Worm (Caenorhabditis elegans) whole organism, L2 larva: ENCODE results near the gene tba-4.
"Not testable (repeated sequence)": the region's sequence is repeated elsewhere in the genome, so short reads cannot be mapped to it uniquely, and the experiment has no call there.

Experiments used
- F13H6.1 ChIP-seq: sonication (generic microtip); optimal IDR thresholded peaks from 2 replicates; lab custom pipeline; 2016; ENCODE audit warnings: missing genetic modification characterization, missing compliant biosample characterization
- Y55F3AM.14 ChIP-seq: fragments of 200-800 bp; sonication (Bioruptor generic); optimal IDR thresholded peaks from 2 replicates; lab custom pipeline; 2018; ENCODE audit warnings: mild to moderate bottlenecking, missing genetic modification characterization, missing compliant biosample characterization
- ZK546.5 ChIP-seq: sonication (generic microtip); optimal IDR thresholded peaks from 2 replicates; lab custom pipeline; 2017; ENCODE audit warnings: missing biosample characterization, missing genetic modification characterization
- aly-2 ChIP-seq: fragments of 150-350 bp; optimal IDR thresholded peaks from 2 replicates; lab custom pipeline; 2014; ENCODE audit warnings: missing biosample characterization, missing genetic modification characterization
- ama-1 ChIP-seq: fragments of 150-350 bp; optimal IDR thresholded peaks from 2 replicates; lab custom pipeline; 2018; ENCODE audit warnings: inconsistent platforms
- blmp-1 ChIP-seq: sonication (generic microtip); optimal IDR thresholded peaks from 2 replicates; lab custom pipeline; 2017; ENCODE audit warnings: missing genetic modification characterization, mild to moderate bottlenecking, missing compliant biosample characterization, antibody characterized with exemption, moderate library complexity; ENCODE audit not compliant: insufficient read depth
- ceh-82 ChIP-seq: fragments of 150-350 bp; optimal IDR thresholded peaks from 2 replicates; lab custom pipeline; 2014; ENCODE audit warnings: missing biosample characterization, missing genetic modification characterization
- crh-2 ChIP-seq: sonication (generic microtip); optimal IDR thresholded peaks from 2 replicates; lab custom pipeline; 2017; ENCODE audit warnings: missing biosample characterization, missing genetic modification characterization
- egl-27 ChIP-seq: sonication (generic microtip); optimal IDR thresholded peaks from 3 replicates; lab custom pipeline; 2017; ENCODE audit warnings: missing biosample characterization, missing genetic modification reagents, missing genetic modification characterization
- fos-1 ChIP-seq: fragments of 150-350 bp; optimal IDR thresholded peaks from 2 replicates; lab custom pipeline; 2014; ENCODE audit warnings: missing biosample characterization, missing genetic modification characterization
- gmeb-1 ChIP-seq: fragments of 150-350 bp; optimal IDR thresholded peaks from 2 replicates; lab custom pipeline; 2014; ENCODE audit warnings: missing biosample characterization, missing genetic modification characterization
- lin-11 ChIP-seq: fragments of 150-350 bp; sonication (generic microtip); optimal IDR thresholded peaks from 2 replicates; lab custom pipeline; 2014; ENCODE audit warnings: missing biosample characterization, missing genetic modification characterization, inconsistent platforms, mixed read lengths
- lin-13 ChIP-seq: fragments of 150-350 bp; optimal IDR thresholded peaks from 2 replicates; lab custom pipeline; 2014; ENCODE audit warnings: missing biosample characterization, missing genetic modification reagents, missing genetic modification characterization
- lin-39 ChIP-seq: fragments of 150-350 bp; optimal IDR thresholded peaks from 2 replicates; lab custom pipeline; 2014; ENCODE audit warnings: missing biosample characterization, missing genetic modification reagents, missing genetic modification characterization
- lsy-2 ChIP-seq, 2 experiments: fragments of 150-350 bp in 1 of 2; sonication (generic microtip) in 1 of 2; optimal IDR thresholded peaks; 2 replicates each; lab custom pipeline; 2014 to 2017; ENCODE audit warnings: missing biosample characterization in 2 of 2, missing genetic modification characterization in 2 of 2
- mbf-1 ChIP-seq: sonication (generic microtip); optimal IDR thresholded peaks from 2 replicates; lab custom pipeline; 2017; ENCODE audit warnings: missing biosample characterization, missing genetic modification characterization
- mdl-1 ChIP-seq, 2 experiments: fragments of 150-350 bp in 1 of 2; sonication (generic microtip) in 1 of 2; optimal IDR thresholded peaks; 2 replicates each; lab custom pipeline; 2017; ENCODE audit warnings: missing biosample characterization in 2 of 2, missing genetic modification characterization in 2 of 2
- nhr-11 ChIP-seq: fragments of 150-350 bp; optimal IDR thresholded peaks from 2 replicates; lab custom pipeline; 2014; ENCODE audit warnings: missing biosample characterization, missing genetic modification characterization
- nhr-12 ChIP-seq: fragments of 150-350 bp; optimal IDR thresholded peaks from 2 replicates; lab custom pipeline; 2014; ENCODE audit warnings: missing biosample characterization, missing genetic modification characterization
- nhr-129 ChIP-seq: fragments of 150-350 bp; optimal IDR thresholded peaks from 2 replicates; lab custom pipeline; 2014; ENCODE audit warnings: missing biosample characterization, missing genetic modification characterization
- nhr-21 ChIP-seq: fragments of 150-350 bp; optimal IDR thresholded peaks from 2 replicates; lab custom pipeline; 2014; ENCODE audit warnings: missing biosample characterization, missing genetic modification characterization
- nhr-237 ChIP-seq: fragments of 150-350 bp; optimal IDR thresholded peaks from 2 replicates; lab custom pipeline; 2014; ENCODE audit warnings: missing biosample characterization, missing genetic modification characterization
- nhr-25 ChIP-seq: fragments of 150-350 bp; sonication (generic microtip); optimal IDR thresholded peaks from 3 replicates; lab custom pipeline; 2014; ENCODE audit warnings: missing biosample characterization, missing genetic modification characterization
- nhr-6 ChIP-seq: fragments of 150-350 bp; optimal IDR thresholded peaks from 2 replicates; lab custom pipeline; 2014; ENCODE audit warnings: missing biosample characterization, missing genetic modification characterization
- nhr-77 ChIP-seq: fragments of 150-350 bp; optimal IDR thresholded peaks from 2 replicates; lab custom pipeline; 2014; ENCODE audit warnings: missing biosample characterization, missing genetic modification characterization
- peb-1 ChIP-seq: fragments of 150-350 bp; optimal IDR thresholded peaks from 2 replicates; lab custom pipeline; 2014; ENCODE audit warnings: missing biosample characterization, missing genetic modification characterization
- sem-4 ChIP-seq: fragments of 150-350 bp; optimal IDR thresholded peaks from 2 replicates; lab custom pipeline; 2014; ENCODE audit warnings: missing biosample characterization, missing genetic modification reagents, missing genetic modification characterization
- sma-3 ChIP-seq: sonication (generic microtip); optimal IDR thresholded peaks from 2 replicates; lab custom pipeline; 2016; ENCODE audit warnings: missing genetic modification reagents, missing genetic modification characterization, missing compliant biosample characterization
- sma-9 ChIP-seq, 2 experiments: fragments of 150-350 bp in 1 of 2; sonication (generic microtip) in 1 of 2; optimal IDR thresholded peaks; 2 replicates each; lab custom pipeline; 2014 to 2016; ENCODE audit warnings: missing genetic modification characterization in 2 of 2, mild to moderate bottlenecking in 1 of 2, missing biosample characterization in 1 of 2, missing compliant biosample characterization in 1 of 2, missing genetic modification reagents in 1 of 2, moderate library complexity in 1 of 2
- snpc-4 ChIP-seq: fragments of 150-350 bp; optimal IDR thresholded peaks from 2 replicates; lab custom pipeline; 2014; ENCODE audit warnings: missing biosample characterization, missing genetic modification characterization
- unc-39 ChIP-seq: fragments of 150-350 bp; optimal IDR thresholded peaks from 2 replicates; lab custom pipeline; 2014; ENCODE audit warnings: missing biosample characterization, missing genetic modification characterization
- unc-55 ChIP-seq: fragments of 150-350 bp; sonication (generic microtip); optimal IDR thresholded peaks from 3 replicates; lab custom pipeline; 2014; ENCODE audit warnings: missing biosample characterization, missing genetic modification reagents, missing genetic modification characterization
- zag-1 ChIP-seq: fragments of 150-350 bp; optimal IDR thresholded peaks from 2 replicates; lab custom pipeline; 2014; ENCODE audit warnings: missing biosample characterization, missing genetic modification characterization
- ztf-1 ChIP-seq: fragments of 200-800 bp; sonication (Bioruptor generic); conservative IDR thresholded peaks from 2 replicates; pipeline ENCODE4 v1.3.6; 2022; ENCODE audit warnings: missing genetic modification characterization, missing compliant biosample characterization
- ztf-4 ChIP-seq: fragments of 150-350 bp; optimal IDR thresholded peaks from 2 replicates; lab custom pipeline; 2014; ENCODE audit warnings: missing biosample characterization, missing genetic modification characterization

Gene tba-4

DNA sequence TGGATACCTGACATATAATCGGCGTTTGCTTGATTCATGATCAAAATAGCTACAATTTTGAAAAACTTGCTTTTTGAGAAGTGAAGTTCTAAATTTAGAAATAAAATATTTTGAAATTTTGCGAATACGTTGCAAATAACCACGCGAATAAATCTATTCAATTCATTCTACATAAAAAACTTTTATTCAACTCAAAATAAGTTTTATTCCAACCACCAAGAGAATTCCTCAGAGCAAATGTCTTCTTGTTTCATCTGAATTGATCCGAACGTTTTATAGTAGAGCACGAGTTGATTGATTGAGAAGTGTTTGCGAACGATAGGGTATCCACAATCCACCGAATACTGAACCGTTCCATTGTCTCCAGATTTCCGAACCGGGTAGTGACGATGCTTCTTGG is 2.8 kb upstream of the tba-4 start, which contains the start of gene F44F4.9:
F44F4.9 (minus strand) TSS at position 101 of the 400 bp plus-strand sequence.
- TF ChIP-seq nhr-12 (tag; lab: Kevin White, UChicago): no peak
- TF ChIP-seq nhr-21 (tag; lab: Kevin White, UChicago): no peak
- TF ChIP-seq snpc-4: no peak
- no peak for TF ChIP-seq nhr-237 (tag; lab: Kevin White, UChicago)
- no peak for TF ChIP-seq ama-1 (lab: Kevin White, UChicago)
- TF ChIP-seq aly-2 (tag; lab: Kevin White, UChicago): no peak
- TF ChIP-seq nhr-11 (tag; lab: Kevin White, UChicago): no peak
- no peak for TF ChIP-seq mbf-1 (tag; lab: Kevin White, UChicago)
- no peak for TF ChIP-seq nhr-77
- TF ChIP-seq nhr-25 (tag; lab: Kevin White, UChicago): no peak
- no peak for TF ChIP-seq lin-11
- TF ChIP-seq ztf-4 (tag; lab: Kevin White, UChicago): no peak
- TF ChIP-seq ZK546.5: no peak
- no peak for TF ChIP-seq lin-39
- no peak for TF ChIP-seq Y55F3AM.14

DNA sequence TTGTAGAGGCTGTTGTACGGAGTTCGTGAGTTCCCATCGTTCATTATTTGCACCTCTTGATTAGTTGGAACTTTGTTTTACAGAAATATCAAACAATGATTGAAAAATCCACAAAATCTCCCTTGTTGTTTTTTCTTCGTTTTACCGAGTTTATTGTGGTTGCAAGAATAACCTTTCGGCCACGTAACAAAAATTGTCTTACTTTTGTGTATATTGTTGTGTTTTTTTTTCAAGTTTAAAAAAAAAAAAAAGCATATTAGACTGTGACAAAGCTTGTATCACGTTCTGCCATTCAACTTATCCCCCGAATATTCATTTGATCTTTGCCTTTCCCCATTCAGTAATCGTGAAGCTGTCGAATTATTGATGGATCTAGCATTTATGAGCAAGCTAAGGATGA is 1.3 kb upstream of the tba-4 start, which contains the start of gene F44F4.10:
F44F4.10 (minus strand) TSS at position 101 of the 400 bp plus-strand sequence.
- no peak for TF ChIP-seq nhr-6 (tag; lab: Kevin White, UChicago)
- TF ChIP-seq ztf-1: no peak
- no peak for TF ChIP-seq snpc-4

DNA sequence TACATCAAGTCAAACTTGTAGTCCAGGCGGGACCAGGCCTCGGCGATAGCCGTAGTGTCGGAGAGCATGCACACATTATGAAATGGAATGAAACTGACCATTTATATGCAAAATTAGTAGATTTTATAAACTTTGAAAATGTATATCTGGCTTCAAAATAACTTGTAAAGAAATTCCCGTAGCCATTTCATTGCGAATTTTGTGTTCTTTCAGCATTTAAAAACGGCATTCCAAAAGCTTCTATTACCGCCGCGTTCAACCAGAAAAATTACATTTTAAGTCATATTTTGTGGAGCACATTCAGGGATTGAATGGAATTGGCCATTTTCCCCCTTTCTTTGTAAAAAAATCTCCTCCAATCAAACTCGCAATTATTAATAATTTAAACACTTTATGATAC is 4.4 kb downstream of the tba-4 start, which contains the start of gene Y19D2B.1:
Y19D2B.1 (minus strand) TSS at position 101 of the 400 bp plus-strand sequence.
- not testable (repeated sequence) for TF ChIP-seq zag-1 (tag; lab: Kevin White, UChicago); mdl-1 (tag; optimal IDR thresholded peaks at IDR 0.05; lab: Kevin White, UChicago); ZK546.5

DNA sequence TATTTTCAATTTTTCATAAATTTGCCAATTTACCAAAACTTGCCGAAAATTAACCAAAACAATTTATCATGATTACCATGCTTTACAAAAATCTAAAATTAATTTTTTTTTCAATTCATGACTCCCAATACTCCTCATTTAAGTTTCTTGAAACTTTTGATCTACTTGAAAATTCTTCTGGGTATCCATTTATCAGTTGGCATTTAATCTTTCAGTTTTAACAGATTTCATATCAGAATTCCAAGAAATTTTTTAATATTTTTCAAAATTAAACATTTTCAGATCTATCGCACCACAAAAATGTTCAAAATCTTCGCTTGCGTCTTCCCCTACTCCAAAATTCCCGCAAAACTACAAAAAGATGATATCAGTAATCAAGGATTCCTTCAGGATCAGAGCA is 5.4 kb downstream of the tba-4 start, which contains the start of gene Y19D2B.2:
Y19D2B.2 (plus strand) TSS at position 301 of the 400 bp plus-strand sequence.
- no peak for TF ChIP-seq unc-55 (GFP tag; lab: Kevin White, UChicago)
- TF ChIP-seq, all 48 proteins: peak for 0

DNA sequence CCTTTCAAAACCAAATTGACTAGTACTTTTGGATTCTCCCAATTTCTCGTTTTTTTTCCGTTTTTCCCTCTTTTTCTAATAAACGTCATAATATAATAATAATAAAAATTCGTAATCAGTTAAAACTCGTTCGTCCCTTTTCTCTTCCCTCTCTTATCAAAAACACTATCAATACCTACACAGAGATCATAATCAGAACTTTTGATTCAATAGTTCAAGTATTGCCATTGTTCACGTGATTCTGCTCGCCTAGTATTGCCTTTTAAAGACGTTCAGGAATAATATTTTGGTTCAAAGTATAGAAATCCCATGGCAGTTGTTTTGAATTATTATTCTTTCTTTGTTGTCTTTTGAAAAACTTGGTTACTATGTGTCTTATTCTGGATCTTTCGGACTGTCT is 6.2 kb downstream of the tba-4 start:
- TF ChIP-seq zag-1 (tag; lab: Kevin White, UChicago) (no peak), crh-2 (tag; lab: Kevin White, UChicago) (peak; percentile 63), nhr-21 (tag; lab: Kevin White, UChicago) (peak; percentile 17), nhr-129 (no peak), gmeb-1 (tag; lab: Kevin White, UChicago) (peak; percentile 38), nhr-11 (tag; lab: Kevin White, UChicago) (no peak), F13H6.1 (tag; lab: Kevin White, UChicago) (no peak), egl-27 (tag; lab: Kevin White, UChicago) (no peak), lsy-2 (tag; optimal IDR thresholded peaks at IDR 0.05; lab: Kevin White, UChicago) (peak in 1 of 2 experiments; percentile 36), peb-1 (tag; lab: Kevin White, UChicago) (no peak), sma-3 (GFP tag; lab: Kevin White, UChicago) (peak; percentile 59), fos-1 (tag; lab: Kevin White, UChicago) (peak; percentile 96), sem-4 (no peak), sma-9 (GFP tag; optimal IDR thresholded peaks at IDR 0.05; lab: Kevin White, UChicago) (peak; percentile 82), sma-9 (tag; optimal IDR thresholded peaks at IDR 0.05; lab: Kevin White, UChicago) (no peak)

DNA sequence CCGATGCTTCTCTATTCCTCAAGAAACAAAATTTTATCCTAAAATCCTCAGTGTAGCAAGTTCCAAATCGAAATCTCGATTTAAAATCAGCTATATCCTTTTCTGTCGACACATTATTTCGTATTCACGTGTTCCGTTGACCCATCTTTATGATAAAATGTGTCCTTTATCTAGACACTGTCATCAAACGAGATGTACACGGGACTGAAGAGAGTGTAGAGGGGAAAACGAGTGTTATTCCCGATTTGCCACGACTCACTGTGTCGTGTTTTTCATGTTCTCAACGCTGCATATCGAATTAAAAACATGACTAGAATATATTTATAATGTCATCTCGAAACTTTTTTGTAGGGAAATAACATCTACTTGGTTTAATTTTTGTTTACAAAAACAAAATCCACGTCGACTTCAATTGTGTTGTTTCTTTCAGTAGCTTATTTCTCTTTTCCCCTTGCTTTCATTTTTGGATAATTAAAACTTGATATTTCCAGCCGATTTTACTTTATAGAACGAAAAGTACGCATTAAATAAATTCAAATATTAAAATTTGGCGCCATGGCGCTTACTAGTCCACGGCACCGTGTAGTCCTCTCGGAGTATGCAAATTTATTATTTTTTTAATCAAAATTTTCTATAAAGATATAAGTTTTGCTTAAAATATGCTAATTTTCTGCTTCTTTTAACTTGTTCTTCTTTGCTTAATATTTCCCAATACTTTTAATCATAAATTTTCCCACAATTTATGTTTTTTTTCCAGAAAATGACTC is 7.5 kb downstream of the tba-4 start, which contains the start of gene metr-1:
metr-1 (plus strand) TSS at position 758 of the 767 bp plus-strand sequence.
- peak in 1 of 2 experiments; percentile 49 for TF ChIP-seq lsy-2 (tag; optimal IDR thresholded peaks at IDR 0.05; lab: Kevin White, UChicago)
- TF ChIP-seq sma-9 (GFP tag; optimal IDR thresholded peaks at IDR 0.05; lab: Kevin White, UChicago): peak; percentile 15
- no peak for TF ChIP-seq sma-9 (tag; optimal IDR thresholded peaks at IDR 0.05; lab: Kevin White, UChicago)
- TF ChIP-seq nhr-6 (tag; lab: Kevin White, UChicago): no peak
- TF ChIP-seq ama-1 (lab: Kevin White, UChicago): peak; percentile 46
- TF ChIP-seq ceh-82 (tag; lab: Kevin White, UChicago): no peak
- TF ChIP-seq egl-27 (tag; lab: Kevin White, UChicago): no peak
- TF ChIP-seq nhr-129: no peak
- TF ChIP-seq peb-1 (tag; lab: Kevin White, UChicago): no peak
- peak; percentile 68 for TF ChIP-seq fos-1 (tag; lab: Kevin White, UChicago)
- no peak for TF ChIP-seq unc-39
- TF ChIP-seq nhr-11 (tag; lab: Kevin White, UChicago): no peak
- no peak for TF ChIP-seq lin-13 (GFP tag; lab: Kevin White, UChicago)
- TF ChIP-seq crh-2 (tag; lab: Kevin White, UChicago): peak; percentile 2
- TF ChIP-seq blmp-1 (tag; lab: Kevin White, UChicago): no peak
- no peak for TF ChIP-seq F13H6.1 (tag; lab: Kevin White, UChicago)
- TF ChIP-seq nhr-21 (tag; lab: Kevin White, UChicago): peak; percentile 60
- TF ChIP-seq gmeb-1 (tag; lab: Kevin White, UChicago): peak; percentile 63
- TF ChIP-seq, all 48 proteins: peak for 7
